Worm (Caenorhabditis elegans) whole organism, L4 larva: Measurements from ENCODE around the gene Y46H3C.5.

Experiments used
- fos-1 ChIP-seq: fragments of 150-350 bp; optimal IDR thresholded peaks from 2 replicates; lab custom pipeline; 2014; ENCODE audit warnings: missing biosample characterization, missing genetic modification characterization
- lin-39 ChIP-seq: fragments of 150-350 bp; optimal IDR thresholded peaks from 2 replicates; lab custom pipeline; 2014; ENCODE audit warnings: missing biosample characterization, missing genetic modification reagents, missing genetic modification characterization
- nhr-76 ChIP-seq: fragments of 150-350 bp; optimal IDR thresholded peaks from 2 replicates; lab custom pipeline; 2014; ENCODE audit warnings: missing biosample characterization, missing genetic modification characterization
- nhr-77 ChIP-seq: fragments of 150-350 bp; optimal IDR thresholded peaks from 2 replicates; lab custom pipeline; 2014; ENCODE audit warnings: missing biosample characterization, missing genetic modification characterization
- rbr-2 ChIP-seq: sonication (generic microtip); optimal IDR thresholded peaks from 2 replicates; lab custom pipeline; 2016; ENCODE audit warnings: missing genotype, missing genetic modification characterization, missing compliant biosample characterization
- skn-1 ChIP-seq: fragments of 150-350 bp; optimal IDR thresholded peaks from 2 replicates; lab custom pipeline; 2014; ENCODE audit warnings: missing biosample characterization, missing genetic modification characterization
- snpc-4 ChIP-seq: fragments of 150-350 bp; optimal IDR thresholded peaks from 2 replicates; lab custom pipeline; 2014; ENCODE audit warnings: missing biosample characterization, missing genetic modification characterization
- tag-97 ChIP-seq: fragments of 200-800 bp; sonication (Bioruptor generic); IDR thresholded peaks from 2 replicates; pipeline ENCODE4 v1.3.6; 2022; ENCODE audit warnings: missing genetic modification characterization, missing compliant biosample characterization
- zag-1 ChIP-seq: fragments of 150-350 bp; optimal IDR thresholded peaks from 2 replicates; lab custom pipeline; 2014; ENCODE audit warnings: missing biosample characterization, missing genetic modification characterization

DNA sequence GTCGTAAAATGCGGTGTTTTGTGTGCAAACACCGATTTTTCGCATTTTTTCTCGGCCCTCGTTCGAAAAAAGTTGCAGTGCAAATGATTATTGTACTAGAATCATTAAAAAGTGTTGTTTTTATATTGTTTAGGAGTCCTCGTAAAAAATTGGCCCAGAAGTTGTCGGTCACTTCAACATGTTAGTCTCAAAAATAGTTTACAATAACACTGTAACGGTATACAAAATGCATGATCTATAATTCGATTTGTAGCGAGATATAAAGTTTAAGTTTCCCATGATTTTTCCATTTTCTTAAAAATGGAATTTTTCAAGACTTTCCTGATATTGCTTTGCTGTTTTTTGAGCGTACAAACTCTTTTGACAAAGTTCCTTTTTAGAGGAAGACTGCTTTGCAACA is 25.4 kb downstream of the Y46H3C.5 start, which contains the start of gene K04F1.8:
- TF ChIP-seq tag-97 (GFP tag; lab: Robert Waterston, UW), result no peak
- TF ChIP-seq nhr-76 (tag; lab: Kevin White, UChicago), result no peak
- no peak for TF ChIP-seq fos-1
- TF ChIP-seq lin-39 (tag; lab: Kevin White, UChicago), result no peak
- no peak for TF ChIP-seq snpc-4
- TF ChIP-seq zag-1 (tag; lab: Kevin White, UChicago), result no peak
- TF ChIP-seq skn-1, result no peak
- no peak for TF ChIP-seq nhr-77 (tag; lab: Kevin White, UChicago)
- TF ChIP-seq rbr-2 (tag; lab: Kevin White, UChicago), result no peak
